Fruit fly (Drosophila melanogaster) whole organism, adult: Measurements from ENCODE around the gene Irc.

Experiments
- CG12768 ChIP-seq: fragments of 200-800 bp; sonication (Bioruptor generic); optimal IDR thresholded peaks from 2 replicates; lab custom pipeline; 2017; ENCODE audit warnings: missing biosample characterization, missing genetic modification characterization, mild to moderate bottlenecking, moderate library complexity, missing genetic modification reagents
- CG33017 ChIP-seq: fragments of 200-800 bp; sonication (Bioruptor generic); optimal IDR thresholded peaks from 2 replicates; lab custom pipeline; 2018; ENCODE audit warnings: missing biosample characterization, mild to moderate bottlenecking, missing genetic modification characterization, moderate library complexity
- CG7045 ChIP-seq: fragments of 200-800 bp; sonication (Bioruptor generic); optimal IDR thresholded peaks from 2 replicates; lab custom pipeline; 2017; ENCODE audit warnings: missing biosample characterization, mild to moderate bottlenecking, missing genetic modification characterization
- CG7101 ChIP-seq: fragments of 200-800 bp; sonication (Bioruptor generic); optimal IDR thresholded peaks from 2 replicates; lab custom pipeline; 2018; ENCODE audit warnings: missing biosample characterization, mild to moderate bottlenecking, missing genetic modification characterization, moderate library complexity
- cnc ChIP-seq, 2 experiments: fragments of >200 bp; optimal IDR thresholded peaks; 2 replicates each; lab custom pipeline; 2017
- kay ChIP-seq: fragments of 200-800 bp; sonication (Bioruptor generic); peaks from one replicate; lab custom pipeline; 2016; ENCODE audit warnings: missing biosample characterization, missing genetic modification characterization, borderline replicate concordance

- no peak for TF ChIP-seq CG7045 (GFP tag; lab: Kevin White, UChicago)
- peak; percentile 12 for TF ChIP-seq CG12768 (GFP tag; lab: Kevin White, UChicago)
- no peak for TF ChIP-seq cnc (optimal IDR thresholded peaks at IDR 0.05; lab: Kevin White, UChicago)
- TF ChIP-seq kay (GFP tag; lab: Kevin White, UChicago): peak; percentile 78
- TF ChIP-seq CG7101 (tag; lab: Kevin White, UChicago): no peak
- TF ChIP-seq CG33017 (tag; lab: Kevin White, UChicago): peak; percentile 23
These were observed 20.5 kb upstream of the Irc start, which contains the start of gene AhcyL2 for dm6 chr3R:16982108-16982707.
